Worm (Caenorhabditis elegans) whole organism, L4 larva: Measurements from ENCODE around the gene EEED8.18.
A peak's percentile ranks its signal among the peaks of the same experiment; 100 is the strongest.

Source experiments
- F37D6.2 ChIP-seq: sonication (generic microtip); optimal IDR thresholded peaks from 2 replicates; lab custom pipeline; 2016; ENCODE audit warnings: mild to moderate bottlenecking, missing genetic modification characterization, missing compliant biosample characterization
- R02D3.7 ChIP-seq: fragments of 150-350 bp; sonication (generic microtip); optimal IDR thresholded peaks from 3 replicates; lab custom pipeline; 2014; ENCODE audit warnings: missing biosample characterization, missing genetic modification characterization
- Y48G9A.11 ChIP-seq: fragments of 200-800 bp; sonication (Bioruptor generic); IDR thresholded peaks from 2 replicates; pipeline ENCODE4 v1.3.6; 2022; ENCODE audit warnings: missing genetic modification reagents, missing genetic modification characterization, missing compliant biosample characterization
- Y75B8A.6 ChIP-seq: fragments of 200-800 bp; sonication (Bioruptor generic); IDR thresholded peaks from 2 replicates; pipeline ENCODE4 v1.3.6; 2022; ENCODE audit warnings: missing genetic modification reagents, missing genetic modification characterization, missing compliant biosample characterization
- ZK337.2 ChIP-seq: fragments of 200-800 bp; sonication (Bioruptor generic); IDR thresholded peaks from 2 replicates; pipeline ENCODE4 v1.3.6; 2022; ENCODE audit warnings: missing genetic modification reagents, missing genetic modification characterization, missing compliant biosample characterization
- aha-1 ChIP-seq: fragments of 150-350 bp; peaks from one replicate; lab custom pipeline; 2014; ENCODE audit warnings: missing biosample characterization, missing genetic modification characterization
- aly-2 ChIP-seq: sonication (generic microtip); optimal IDR thresholded peaks from 2 replicates; lab custom pipeline; 2018; ENCODE audit warnings: missing biosample characterization, missing genetic modification characterization
- ama-1 ChIP-seq: fragments of 150-350 bp; optimal IDR thresholded peaks from 2 replicates; lab custom pipeline; 2014; ENCODE audit warnings: inconsistent platforms, mixed read lengths
- arid-1 ChIP-seq: fragments of 200-800 bp; sonication (Bioruptor generic); conservative IDR thresholded peaks from 2 replicates; pipeline ENCODE4 v1.3.6; 2022; ENCODE audit warnings: missing genetic modification reagents, missing genetic modification characterization, missing compliant biosample characterization
- ceh-44 ChIP-seq: fragments of 200-800 bp; sonication (Bioruptor generic); IDR thresholded peaks from 2 replicates; pipeline ENCODE4 v1.3.6; 2022; ENCODE audit warnings: missing genetic modification reagents, missing genetic modification characterization, missing compliant biosample characterization
- ceh-82 ChIP-seq: sonication (generic microtip); optimal IDR thresholded peaks from 2 replicates; lab custom pipeline; 2017; ENCODE audit warnings: missing biosample characterization, missing genetic modification characterization
- cey-2 ChIP-seq: sonication (generic microtip); optimal IDR thresholded peaks from 3 replicates; lab custom pipeline; 2017; ENCODE audit warnings: missing genetic modification characterization, mild to moderate bottlenecking, missing compliant biosample characterization, antibody characterized with exemption, borderline replicate concordance; ENCODE audit not compliant: insufficient read depth
- daf-16 ChIP-seq, 3 experiments: sonication (generic microtip); optimal IDR thresholded peaks; 2 replicates each; lab custom pipeline; 2016 to 2017; ENCODE audit warnings: missing genetic modification characterization in 3 of 3, missing genetic modification reagents in 3 of 3, mild to moderate bottlenecking in 2 of 3, missing compliant biosample characterization in 2 of 3, missing biosample characterization in 1 of 3, moderate library complexity in 1 of 3
- dmd-8 ChIP-seq: fragments of 200-800 bp; sonication (Bioruptor generic); IDR thresholded peaks from 2 replicates; pipeline ENCODE4 v1.3.6; 2022; ENCODE audit warnings: missing genetic modification characterization, missing compliant biosample characterization
- dmd-9 ChIP-seq: fragments of 200-800 bp; sonication (Bioruptor generic); IDR thresholded peaks from 2 replicates; pipeline ENCODE4 v1.3.6; 2022; ENCODE audit warnings: missing genetic modification reagents, missing genetic modification characterization, missing compliant biosample characterization
- dpl-1 ChIP-seq: fragments of 150-350 bp; optimal IDR thresholded peaks from 2 replicates; lab custom pipeline; 2014; ENCODE audit warnings: missing biosample characterization, missing genetic modification reagents, missing genetic modification characterization
- dve-1 ChIP-seq: sonication (generic microtip); optimal IDR thresholded peaks from 2 replicates; lab custom pipeline; 2017; ENCODE audit warnings: antibody characterized with exemption, mild to moderate bottlenecking, missing genetic modification characterization, missing compliant biosample characterization; ENCODE audit not compliant: insufficient read depth
- egl-27 ChIP-seq: sonication (generic microtip); optimal IDR thresholded peaks from 3 replicates; lab custom pipeline; 2017; ENCODE audit warnings: missing biosample characterization, missing genetic modification reagents, missing genetic modification characterization
- egl-43 ChIP-seq: fragments of 200-800 bp; sonication (Bioruptor generic); IDR thresholded peaks from 2 replicates; pipeline ENCODE4 v1.3.6; 2022; ENCODE audit warnings: missing genetic modification reagents, missing genetic modification characterization, missing compliant biosample characterization
- fos-1 ChIP-seq: fragments of 150-350 bp; optimal IDR thresholded peaks from 2 replicates; lab custom pipeline; 2014; ENCODE audit warnings: missing biosample characterization, missing genetic modification characterization
- hlh-11 ChIP-seq: fragments of 200-800 bp; sonication (Bioruptor generic); optimal IDR thresholded peaks from 2 replicates; lab custom pipeline; 2018; ENCODE audit warnings: mild to moderate bottlenecking, missing genetic modification characterization, missing compliant biosample characterization
- hmg-1.1 ChIP-seq: fragments of 200-800 bp; sonication (Bioruptor generic); IDR thresholded peaks from 2 replicates; pipeline ENCODE4 v1.3.6; 2022; ENCODE audit warnings: missing genetic modification reagents, missing genetic modification characterization, missing compliant biosample characterization
- lin-1 ChIP-seq: fragments of 200-800 bp; sonication (Bioruptor generic); IDR thresholded peaks from 2 replicates; pipeline ENCODE4 v1.3.6; 2022; ENCODE audit warnings: missing genetic modification reagents, missing genetic modification characterization, missing compliant biosample characterization
- lin-13 ChIP-seq: fragments of 150-350 bp; optimal IDR thresholded peaks from 2 replicates; lab custom pipeline; 2014; ENCODE audit warnings: missing biosample characterization, missing genetic modification reagents, missing genetic modification characterization
- lin-29 ChIP-seq: fragments of 200-800 bp; sonication (Bioruptor generic); IDR thresholded peaks from 2 replicates; pipeline ENCODE4 v1.3.6; 2022; ENCODE audit warnings: missing genetic modification reagents, missing genetic modification characterization, missing compliant biosample characterization
- lin-38 ChIP-seq: fragments of 200-800 bp; sonication (Bioruptor generic); IDR thresholded peaks from 2 replicates; pipeline ENCODE4 v1.3.6; 2022; ENCODE audit warnings: missing genetic modification reagents, missing genetic modification characterization, missing compliant biosample characterization
- lir-3 ChIP-seq: sonication (generic microtip); optimal IDR thresholded peaks from 2 replicates; lab custom pipeline; 2016; ENCODE audit warnings: mild to moderate bottlenecking, missing genetic modification characterization, missing compliant biosample characterization
- mep-1 ChIP-seq: fragments of 150-350 bp; sonication (generic microtip); optimal IDR thresholded peaks from 3 replicates; lab custom pipeline; 2014; ENCODE audit warnings: missing biosample characterization, missing genetic modification characterization
- nhr-102 ChIP-seq: sonication (generic microtip); optimal IDR thresholded peaks from 2 replicates; lab custom pipeline; 2016; ENCODE audit warnings: mild to moderate bottlenecking, missing genetic modification characterization, moderate library complexity, missing compliant biosample characterization
- nhr-41 ChIP-seq: fragments of 200-800 bp; sonication (Bioruptor generic); IDR thresholded peaks from 2 replicates; pipeline ENCODE4 v1.3.6; 2022; ENCODE audit warnings: missing genetic modification reagents, missing genetic modification characterization, missing compliant biosample characterization
- nhr-48 ChIP-seq: sonication (generic microtip); optimal IDR thresholded peaks from 2 replicates; lab custom pipeline; 2016; ENCODE audit warnings: mild to moderate bottlenecking, missing genetic modification characterization, missing compliant biosample characterization
- pha-4 ChIP-seq, 2 experiments: fragments of 150-350 bp in 1 of 2; fragments of 200-800 bp in 1 of 2; sonication (Bioruptor generic) in 1 of 2; IDR thresholded peaks in 1 of 2; optimal IDR thresholded peaks in 1 of 2; 2 replicates each; pipeline versions ENCODE4 v1.3.6 to Lab custom; 2014 to 2022; ENCODE audit warnings: missing genetic modification characterization in 2 of 2, missing genetic modification reagents in 2 of 2, missing biosample characterization in 1 of 2, missing compliant biosample characterization in 1 of 2
- pqm-1 ChIP-seq: sonication (generic microtip); optimal IDR thresholded peaks from 2 replicates; lab custom pipeline; 2017; ENCODE audit warnings: missing biosample characterization, missing genetic modification characterization
- rbr-2 ChIP-seq: sonication (generic microtip); optimal IDR thresholded peaks from 2 replicates; lab custom pipeline; 2016; ENCODE audit warnings: missing genotype, missing genetic modification characterization, missing compliant biosample characterization
- sdz-12 ChIP-seq: fragments of 200-800 bp; sonication (Bioruptor generic); optimal IDR thresholded peaks from 2 replicates; lab custom pipeline; 2018; ENCODE audit warnings: mild to moderate bottlenecking, missing genetic modification characterization, missing compliant biosample characterization
- skn-1 ChIP-seq: fragments of 150-350 bp; optimal IDR thresholded peaks from 2 replicates; lab custom pipeline; 2014; ENCODE audit warnings: missing biosample characterization, missing genetic modification characterization
- spr-1 ChIP-seq: sonication (generic microtip); optimal IDR thresholded peaks from 2 replicates; lab custom pipeline; 2016; ENCODE audit warnings: mild to moderate bottlenecking, missing genetic modification characterization, missing compliant biosample characterization
- unc-130 ChIP-seq: sonication (generic microtip); optimal IDR thresholded peaks from 2 replicates; lab custom pipeline; 2016; ENCODE audit warnings: missing genetic modification reagents, missing genetic modification characterization, missing compliant biosample characterization
- unc-62 ChIP-seq, 3 experiments: fragments of 150-350 bp in 1 of 3; sonication (generic microtip); optimal IDR thresholded peaks in 2 of 3; peaks in 1 of 3; 1 replicate in 1 of 3; 2 replicates in 2 of 3; lab custom pipeline; 2014 to 2017; ENCODE audit warnings: missing biosample characterization in 3 of 3, missing genetic modification characterization in 3 of 3, missing genetic modification reagents in 3 of 3, missing genotype in 1 of 3
- zfp-2 ChIP-seq: sonication (generic microtip); optimal IDR thresholded peaks from 2 replicates; lab custom pipeline; 2016; ENCODE audit warnings: mild to moderate bottlenecking, missing genetic modification characterization, missing compliant biosample characterization
- zfp-3 ChIP-seq: fragments of 200-800 bp; sonication (Bioruptor generic); conservative IDR thresholded peaks from 2 replicates; pipeline ENCODE4 v1.3.6; 2022; ENCODE audit warnings: missing genetic modification reagents, missing genetic modification characterization, missing compliant biosample characterization
- zip-11 ChIP-seq: fragments of 200-800 bp; sonication (Bioruptor generic); IDR thresholded peaks from 2 replicates; pipeline ENCODE4 v1.3.6; 2022; ENCODE audit warnings: missing genetic modification characterization, missing compliant biosample characterization
- ztf-7 ChIP-seq: fragments of 150-350 bp; optimal IDR thresholded peaks from 2 replicates; lab custom pipeline; 2014; ENCODE audit warnings: missing biosample characterization, missing genetic modification characterization

The EEED8.18 gene

ce11 chrII:5388786-5389421 is 23.5 kb downstream of the EEED8.18 start, which contains the start of gene rsp-4:
rsp-4 (minus strand) TSS chrII:5388836.
- TF ChIP-seq aha-1 (tag; lab: Kevin White, UChicago) (peak; percentile 94), Y48G9A.11 (no peak)

- TF ChIP-seq daf-16 (GFP tag; optimal IDR thresholded peaks at IDR 0.05; lab: Kevin White, UChicago) (no peak), daf-16 (tag; optimal IDR thresholded peaks at IDR 0.05; lab: Kevin White, UChicago) (no peak), dpl-1 (GFP tag; lab: Kevin White, UChicago) (no peak), spr-1 (tag; lab: Kevin White, UChicago) (no peak), nhr-102 (no peak), lin-38 (0 out of 2 replicates have a peak, but pooled peaks have one; percentile 16), ama-1 (lab: Kevin White, UChicago) (peak; percentile 0), F37D6.2 (tag; lab: Kevin White, UChicago) (no peak), aha-1 (tag; lab: Kevin White, UChicago) (peak; percentile 11), ceh-82 (tag; lab: Kevin White, UChicago) (no peak), cey-2 (no peak), nhr-48 (tag; lab: Kevin White, UChicago) (no peak), ZK337.2 (no peak), lin-13 (GFP tag; lab: Kevin White, UChicago) (no peak), pqm-1 (no peak), mep-1 (peak; percentile 25), pha-4 (GFP tag; IDR thresholded peaks at IDR 0.05; lab: Robert Waterston, UW) (no peak), pha-4 (tag; optimal IDR thresholded peaks at IDR 0.05; lab: Kevin White, UChicago) (no peak), dmd-8 (GFP tag; lab: Robert Waterston, UW) (no peak), skn-1 (no peak), arid-1 (no peak), ceh-44 (GFP tag; lab: Robert Waterston, UW) (no peak), zfp-2 (no peak), lin-29 (GFP tag; lab: Robert Waterston, UW) (no peak)
These were observed 25.2 kb downstream of the EEED8.18 start, which contains the start of gene ccpp-6 for ce11 chrII:5387217-5387616. ccpp-6 (minus strand) TSS chrII:5387317.

DNA sequence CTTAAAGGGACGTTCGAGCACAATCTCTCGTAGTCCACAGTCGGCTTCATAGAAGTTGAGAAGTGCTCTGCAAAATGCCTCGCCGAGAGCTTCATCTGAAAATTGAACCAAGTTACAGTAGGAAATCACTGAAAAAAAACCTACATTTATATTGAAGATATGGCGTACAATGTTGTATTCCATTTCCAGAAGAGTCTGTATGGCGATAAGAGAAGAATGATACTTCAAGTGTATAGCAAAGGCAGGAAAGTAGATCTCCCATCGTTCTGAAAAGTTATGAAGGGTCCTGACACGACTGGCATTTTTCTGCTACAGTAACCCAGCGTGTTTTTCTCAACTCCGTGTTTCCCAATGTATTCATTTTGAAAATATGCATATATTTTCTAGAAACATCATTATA is 28.1 kb downstream of the EEED8.18 start:
- no peak for TF ChIP-seq hlh-11 (tag; lab: Kevin White, UChicago)
- TF ChIP-seq zip-11 (GFP tag; lab: Robert Waterston, UW): no peak
- no peak for TF ChIP-seq hmg-1.1 (GFP tag; lab: Robert Waterston, UW)
- no peak for TF ChIP-seq daf-16 (GFP tag; optimal IDR thresholded peaks at IDR 0.05; lab: Kevin White, UChicago)
- TF ChIP-seq daf-16 (tag; optimal IDR thresholded peaks at IDR 0.05; lab: Kevin White, UChicago): peak; percentile 22

DNA sequence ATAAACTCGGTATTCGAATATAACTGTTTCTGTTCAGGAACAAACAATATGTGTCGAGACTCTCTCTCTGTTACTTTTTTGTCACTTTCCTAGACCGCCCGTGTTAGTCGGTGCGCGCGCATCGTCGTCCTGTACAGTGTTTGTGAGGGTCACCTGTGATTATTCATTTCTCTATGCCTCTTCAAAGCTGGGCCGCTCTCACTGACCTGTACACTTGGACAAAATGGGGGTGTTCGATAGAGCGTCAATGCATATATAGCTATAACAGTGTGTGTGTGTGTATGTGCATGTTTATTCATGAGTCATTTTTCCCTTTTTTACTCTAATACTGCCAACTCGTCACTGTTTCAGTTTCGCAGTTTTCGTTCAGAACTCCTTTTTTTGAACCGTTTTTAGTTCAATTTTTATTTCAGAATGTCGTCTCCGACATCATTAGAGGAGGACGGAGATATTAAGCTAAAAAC is 32.8 kb downstream of the EEED8.18 start, which contains the start of gene pkc-3:
pkc-3 (plus strand) TSS at position 414 of the 464 bp plus-strand sequence.
- TF ChIP-seq zfp-2 (no peak), R02D3.7 (tag; lab: Kevin White, UChicago) (no peak), egl-43 (no peak), lin-13 (GFP tag; lab: Kevin White, UChicago) (peak; percentile 54), ZK337.2 (no peak), lin-1 (0 out of 2 replicates have a peak, but pooled peaks have one; percentile 53), spr-1 (tag; lab: Kevin White, UChicago) (peak; percentile 51), mep-1 (peak; percentile 86), unc-130 (GFP tag; lab: Kevin White, UChicago) (peak; percentile 15), fos-1 (tag; lab: Kevin White, UChicago) (no peak), rbr-2 (tag; lab: Kevin White, UChicago) (peak; percentile 46), aly-2 (tag; lab: Kevin White, UChicago) (no peak), ztf-7 (tag; lab: Kevin White, UChicago) (no peak), lir-3 (tag; lab: Kevin White, UChicago) (no peak), aha-1 (tag; lab: Kevin White, UChicago) (peak; percentile 99), Y75B8A.6 (GFP tag; lab: Robert Waterston, UW) (0 out of 2 replicates have a peak, but pooled peaks have one; percentile 27), unc-62 (GFP tag; optimal IDR thresholded peaks at IDR 0.05 in 1 of 2; lab: Kevin White, UChicago) (peak in 1 of 2 experiments; percentile 19), unc-62 (tag; optimal IDR thresholded peaks at IDR 0.05; lab: Kevin White, UChicago) (no peak), zfp-3 (GFP tag; lab: Robert Waterston, UW) (peak; percentile 61; the same call in 1 of the 2 replicates), nhr-41 (GFP tag; lab: Robert Waterston, UW) (peak; percentile 87), egl-27 (tag; lab: Kevin White, UChicago) (no peak), sdz-12 (no peak), dve-1 (tag; lab: Kevin White, UChicago) (peak; percentile 85), dmd-9 (GFP tag; lab: Robert Waterston, UW) (no peak), Y48G9A.11 (no peak)
